Worm (Caenorhabditis elegans) whole organism, L4/young adult: Measurements from ENCODE around the gene rgs-1.

ENCODE experiments used
- W03F9.2 ChIP-seq: fragments of 150-350 bp; optimal IDR thresholded peaks from 2 replicates; lab custom pipeline; 2014; ENCODE audit warnings: missing biosample characterization, missing genetic modification characterization
- dao-5 ChIP-seq: sonication (generic microtip); optimal IDR thresholded peaks from 2 replicates; lab custom pipeline; 2016; ENCODE audit warnings: missing genotype, missing genetic modification characterization, moderate library complexity, missing compliant biosample characterization
- him-1 ChIP-seq: sonication (generic microtip); optimal IDR thresholded peaks from 2 replicates; lab custom pipeline; 2016; ENCODE audit warnings: missing genotype, missing genetic modification reagents, missing genetic modification characterization, missing compliant biosample characterization

rgs-1 gene

ce11 chrIII:10030549-10030948 is 14.2 kb upstream of the rgs-1 start, which contains the start of gene M04D8.4:
TSS of gene M04D8.4 (minus strand) at chrIII:10030649.
- no peak for TF ChIP-seq him-1 (tag; lab: Kevin White, UChicago)
- TF ChIP-seq W03F9.2 (tag; lab: Kevin White, UChicago) = no peak
- TF ChIP-seq dao-5 = no peak

DNA sequence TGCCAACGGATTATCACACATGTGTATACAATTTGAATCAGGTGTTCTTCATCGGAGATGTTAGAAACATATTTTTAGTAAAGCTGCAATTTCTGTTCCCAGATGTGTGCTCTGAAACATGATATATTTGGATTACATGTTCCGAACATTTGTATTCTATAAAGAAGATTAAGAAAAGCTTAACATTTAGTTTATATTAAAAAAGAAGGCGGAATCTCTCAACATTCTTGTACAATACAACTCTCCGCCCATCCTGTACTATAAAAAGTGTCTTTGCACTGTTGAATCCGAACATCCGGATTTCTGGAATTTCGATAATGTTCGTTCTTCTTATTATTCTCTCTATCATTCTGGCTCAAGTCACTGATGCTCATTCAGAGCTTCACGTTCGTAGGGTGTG is 11.6 kb upstream of the rgs-1 start, which contains the start of gene ins-23:
TSS of gene ins-23 (plus strand) at position 301 of the 400 bp plus-strand sequence.
- TF ChIP-seq dao-5 = no peak
- no peak for TF ChIP-seq him-1 (tag; lab: Kevin White, UChicago)
- TF ChIP-seq W03F9.2 (tag; lab: Kevin White, UChicago) = no peak

ce11 chrIII:10025989-10026388 is 9.6 kb upstream of the rgs-1 start, which contains the start of gene ins-22:
TSS of gene ins-22 (plus strand) at chrIII:10026289.
- TF ChIP-seq W03F9.2 (tag; lab: Kevin White, UChicago) (no peak), dao-5 (no peak), him-1 (tag; lab: Kevin White, UChicago) (no peak)

DNA sequence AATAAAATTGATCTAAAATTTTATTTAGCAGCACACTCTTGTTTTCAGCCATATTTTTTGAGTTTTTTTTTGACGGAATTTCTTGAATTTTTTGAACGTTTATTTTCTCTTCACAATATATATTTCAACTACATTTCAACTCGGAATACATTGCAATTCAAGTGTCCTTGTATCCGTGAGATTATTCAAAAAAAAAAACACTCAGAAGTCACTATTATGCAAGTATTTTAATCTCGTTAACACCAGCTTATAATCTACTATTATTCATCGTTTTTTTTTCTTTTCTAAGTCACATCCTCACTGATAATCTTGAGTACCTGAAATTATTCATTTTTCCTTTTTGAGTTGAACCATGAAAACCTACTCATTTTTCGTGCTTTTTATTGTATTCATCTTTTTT is 7.1 kb upstream of the rgs-1 start, which contains the start of gene ins-21:
TSS of gene ins-21 (plus strand) at position 301 of the 400 bp plus-strand sequence.
- no peak for TF ChIP-seq W03F9.2 (tag; lab: Kevin White, UChicago)
- no peak for TF ChIP-seq dao-5
- TF ChIP-seq him-1 (tag; lab: Kevin White, UChicago) = no peak

- no peak for TF ChIP-seq him-1 (tag; lab: Kevin White, UChicago)
- no peak for TF ChIP-seq dao-5
- no peak for TF ChIP-seq W03F9.2 (tag; lab: Kevin White, UChicago)
These were observed 1.6 kb upstream of the rgs-1 start for ce11 chrIII:10018007-10018406.

- no peak for TF ChIP-seq dao-5
- no peak for TF ChIP-seq him-1 (tag; lab: Kevin White, UChicago)
- no peak for TF ChIP-seq W03F9.2 (tag; lab: Kevin White, UChicago)
These were observed 4.2 kb downstream of the rgs-1 start, which contains the start of gene C05B5.16 for ce11 chrIII:10012136-10012535. TSS of gene C05B5.16 (plus strand) at chrIII:10012436.

- TF ChIP-seq W03F9.2 (tag; lab: Kevin White, UChicago) (no peak), dao-5 (no peak)
These were observed 6.2 kb downstream of the rgs-1 start, which contains the start of gene fbxa-155 for ce11 chrIII:10010117-10010516. TSS of gene fbxa-155 (minus strand) at chrIII:10010217.

- TF ChIP-seq him-1 (tag; lab: Kevin White, UChicago) (no peak), dao-5 (no peak), W03F9.2 (tag; lab: Kevin White, UChicago) (no peak)
These were observed 9.5 kb downstream of the rgs-1 start, which contains the start of gene C05B5.8 for ce11 chrIII:10006734-10007348. TSS of gene C05B5.8 (minus strand) at chrIII:10006784.

- TF ChIP-seq him-1 (tag; lab: Kevin White, UChicago) (no peak), W03F9.2 (tag; lab: Kevin White, UChicago) (no peak), dao-5 (no peak)
These were observed 12.1 kb downstream of the rgs-1 start, which contains the start of gene C05B5.11 for ce11 chrIII:10004213-10004612. TSS of gene C05B5.11 (plus strand) at chrIII:10004513.

DNA sequence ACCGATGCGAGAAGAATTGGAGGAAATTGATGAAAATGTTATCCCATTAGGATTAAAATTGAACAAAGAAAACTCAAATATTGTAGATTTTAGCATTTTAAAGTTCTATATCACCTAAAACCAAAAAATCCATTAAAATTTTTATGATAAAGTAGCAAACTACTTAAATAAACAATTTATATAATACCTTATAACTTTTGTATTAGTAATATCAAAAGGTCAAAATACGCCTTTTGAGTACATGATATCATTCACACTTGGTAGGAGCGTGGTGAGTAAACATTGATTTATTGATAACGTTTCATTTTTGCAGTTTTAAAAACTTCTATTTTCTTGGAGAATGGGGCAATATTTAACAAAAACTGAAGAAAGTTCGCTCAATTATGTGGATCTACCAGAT is 15.3 kb downstream of the rgs-1 start, which contains the start of gene C05B5.5:
TSS of gene C05B5.5 (plus strand) at position 301 of the 400 bp plus-strand sequence.
- no peak for TF ChIP-seq dao-5
- TF ChIP-seq him-1 (tag; lab: Kevin White, UChicago) = no peak
- no peak for TF ChIP-seq W03F9.2 (tag; lab: Kevin White, UChicago)

DNA sequence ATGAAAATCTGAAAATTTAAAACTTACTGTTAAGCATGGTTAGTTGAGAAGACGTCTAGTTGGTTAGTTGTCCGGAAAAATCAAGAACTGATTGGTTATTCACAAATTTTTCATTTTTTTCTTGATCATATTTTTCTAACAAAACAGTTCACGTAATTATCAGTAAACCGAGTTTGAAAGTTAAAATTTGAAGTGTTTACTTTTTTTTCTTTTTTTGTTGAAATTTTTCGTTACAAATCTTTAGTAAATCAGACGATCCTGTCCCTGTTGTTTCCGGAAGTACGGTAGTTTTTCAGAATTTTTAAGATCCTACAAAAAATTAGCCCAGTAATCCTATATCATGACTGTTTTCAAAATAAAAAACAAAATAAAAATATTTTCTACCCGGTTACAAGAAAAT is 15.9 kb downstream of the rgs-1 start, which contains the start of gene C05B5.2:
TSS of gene C05B5.2 (minus strand) at position 101 of the 400 bp plus-strand sequence.
- TF ChIP-seq him-1 (tag; lab: Kevin White, UChicago) (no peak), W03F9.2 (tag; lab: Kevin White, UChicago) (no peak)

DNA sequence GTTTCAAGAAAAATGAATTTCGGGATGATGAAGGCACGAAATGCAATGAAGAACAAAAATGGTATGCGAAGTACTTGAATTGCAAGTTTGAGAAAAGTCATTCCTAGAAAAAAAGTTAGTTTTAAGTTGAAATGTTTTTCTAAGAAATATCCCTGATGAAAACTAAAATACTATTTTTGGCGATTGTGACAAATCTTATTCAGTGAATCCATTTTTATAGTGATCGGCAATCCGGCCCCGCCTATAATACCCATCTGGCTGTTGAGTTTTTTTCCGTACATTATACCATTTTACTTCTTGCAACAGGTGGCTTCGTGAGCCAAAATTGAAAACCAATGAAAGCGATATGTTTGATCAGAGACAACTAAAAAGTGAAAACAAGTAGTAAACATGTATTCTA is 17.1 kb downstream of the rgs-1 start, which contains the start of gene C05B5.17:
TSS of gene C05B5.17 (minus strand) at position 101 of the 400 bp plus-strand sequence.
- no peak for TF ChIP-seq W03F9.2 (tag; lab: Kevin White, UChicago)
- TF ChIP-seq dao-5 = no peak
- no peak for TF ChIP-seq him-1 (tag; lab: Kevin White, UChicago)

ce11 chrIII:9997890-9998289 is 18.5 kb downstream of the rgs-1 start, which contains the start of gene pqn-8:
TSS of gene pqn-8 (minus strand) at chrIII:9997990.
- TF ChIP-seq him-1 (tag; lab: Kevin White, UChicago) (no peak), dao-5 (no peak), W03F9.2 (tag; lab: Kevin White, UChicago) (no peak)

DNA sequence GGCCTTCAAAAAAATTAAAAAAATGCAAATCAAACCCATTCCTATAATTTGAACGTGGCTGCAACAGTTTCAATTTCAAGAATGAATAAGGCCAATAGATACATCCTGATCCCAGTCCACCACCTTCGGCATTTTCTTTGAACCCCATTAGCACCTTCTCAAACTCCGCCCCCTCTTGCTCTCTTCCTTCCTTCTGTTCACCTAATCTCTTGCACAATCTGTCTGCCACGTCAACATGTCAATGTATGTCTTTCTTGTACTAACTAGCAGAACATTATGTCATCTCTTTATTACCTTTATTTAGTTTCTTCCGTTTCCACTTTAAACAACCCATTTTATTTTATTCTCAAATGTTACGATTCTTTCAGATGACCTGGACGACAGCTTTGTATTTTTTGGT is 22.8 kb downstream of the rgs-1 start, which contains the start of gene C05B5.4:
TSS of gene C05B5.4 (plus strand) at position 351 of the 400 bp plus-strand sequence.
- no peak for TF ChIP-seq W03F9.2 (tag; lab: Kevin White, UChicago)
- no peak for TF ChIP-seq dao-5
- no peak for TF ChIP-seq him-1 (tag; lab: Kevin White, UChicago)
